Fruit fly (Drosophila melanogaster) whole organism, embryonic: ENCODE measurements around the gene Pxd.
A peak's percentile ranks its signal among the peaks of the same experiment; 100 is the strongest.

ENCODE experiments used
- Adf1 ChIP-seq: fragments of 200-800 bp; sonication (Bioruptor generic); IDR thresholded peaks from 2 replicates; pipeline ENCODE4 v1.3.6; 2022; ENCODE audit warnings: missing biosample characterization, missing genetic modification characterization
- CG11456 ChIP-seq: fragments of 200-800 bp; sonication (Bioruptor generic); IDR thresholded peaks from 3 replicates; pipeline ENCODE4 v1.3.6; 2022; ENCODE audit warnings: missing biosample characterization, missing genetic modification characterization
- CG12391 ChIP-seq: fragments of 200-800 bp; sonication (Bioruptor generic); optimal IDR thresholded peaks from 3 replicates; lab custom pipeline; 2018; ENCODE audit warnings: missing biosample characterization, mild to moderate bottlenecking, missing genetic modification characterization, moderate library complexity
- CG13624 ChIP-seq: fragments of 200-800 bp; sonication (Bioruptor generic); optimal IDR thresholded peaks from 2 replicates; lab custom pipeline; 2016; ENCODE audit warnings: missing biosample characterization, missing genetic modification characterization
- CG16863 ChIP-seq: fragments of 200-800 bp; sonication (Bioruptor generic); optimal IDR thresholded peaks from 3 replicates; lab custom pipeline; 2016; ENCODE audit warnings: missing biosample characterization, missing genetic modification characterization
- CG17186 ChIP-seq: fragments of 200-800 bp; sonication (Bioruptor generic); optimal IDR thresholded peaks from 3 replicates; lab custom pipeline; 2017; ENCODE audit warnings: missing biosample characterization, missing genetic modification reagents, missing genetic modification characterization
- CG17912 ChIP-seq: fragments of 200-800 bp; sonication (Bioruptor generic); optimal IDR thresholded peaks from 2 replicates; lab custom pipeline; 2018; ENCODE audit warnings: missing biosample characterization, mild to moderate bottlenecking, missing genetic modification characterization
- CG18262 ChIP-seq: fragments of 200-800 bp; optimal IDR thresholded peaks from 3 replicates; lab custom pipeline; 2019; ENCODE audit warnings: missing biosample characterization, mild to moderate bottlenecking, missing genetic modification characterization, moderate library complexity
- CG2199 ChIP-seq: fragments of 200-800 bp; sonication (Bioruptor generic); IDR thresholded peaks from 3 replicates; pipeline ENCODE4 v1.3.6; 2022; ENCODE audit warnings: missing biosample characterization, missing genetic modification characterization
- CG30020 ChIP-seq: fragments of 200-800 bp; optimal IDR thresholded peaks from 2 replicates; lab custom pipeline; 2019; ENCODE audit warnings: missing biosample characterization, mild to moderate bottlenecking, missing genetic modification characterization, moderate library complexity
- CG33213 ChIP-seq: fragments of 200-800 bp; sonication (Bioruptor generic); optimal IDR thresholded peaks from 3 replicates; lab custom pipeline; 2016; ENCODE audit warnings: missing biosample characterization, missing genetic modification characterization
- CG4424 ChIP-seq: fragments of 200-800 bp; sonication (Bioruptor generic); optimal IDR thresholded peaks from 3 replicates; lab custom pipeline; 2016; ENCODE audit warnings: missing biosample characterization, missing genetic modification characterization
- CG4617 ChIP-seq: fragments of 200-800 bp; sonication (Bioruptor generic); optimal IDR thresholded peaks from 3 replicates; lab custom pipeline; 2016; ENCODE audit warnings: missing biosample characterization, missing genetic modification characterization, borderline replicate concordance
- CG5953 ChIP-seq: fragments of 200-800 bp; sonication (Bioruptor generic); IDR thresholded peaks from 2 replicates; pipeline ENCODE4 v1.3.6; 2022; ENCODE audit warnings: missing biosample characterization, missing genetic modification characterization
- CG6272 ChIP-seq: fragments of 200-800 bp; sonication (Bioruptor generic); IDR thresholded peaks from 2 replicates; pipeline ENCODE4 v1.3.6; 2022; ENCODE audit warnings: missing biosample characterization, missing genetic modification characterization
- CG8478 ChIP-seq: fragments of >200 bp; optimal IDR thresholded peaks from 2 replicates; lab custom pipeline; 2018
- CG8924 ChIP-seq: fragments of 200-800 bp; optimal IDR thresholded peaks from 3 replicates; lab custom pipeline; 2019; ENCODE audit warnings: missing biosample characterization, mild to moderate bottlenecking, missing genetic modification characterization, moderate library complexity
- CG9797 ChIP-seq: fragments of 200-800 bp; sonication (Bioruptor generic); optimal IDR thresholded peaks from 3 replicates; lab custom pipeline; 2018; ENCODE audit warnings: missing biosample characterization, mild to moderate bottlenecking, missing genetic modification characterization
- CHES-1-like ChIP-seq: fragments of 200-800 bp; sonication (Bioruptor generic); optimal IDR thresholded peaks from 2 replicates; lab custom pipeline; 2016; ENCODE audit warnings: missing biosample characterization, missing genetic modification characterization
- Chrac-16 ChIP-seq: fragments of 200-800 bp; sonication (Bioruptor generic); optimal IDR thresholded peaks from 3 replicates; lab custom pipeline; 2016; ENCODE audit warnings: missing biosample characterization, missing genetic modification characterization
- CoRest ChIP-seq: fragments of 200-800 bp; sonication (Bioruptor generic); optimal IDR thresholded peaks from 3 replicates; lab custom pipeline; 2018; ENCODE audit warnings: missing biosample characterization, mild to moderate bottlenecking, missing genetic modification characterization, moderate library complexity
- Dek ChIP-seq: fragments of 200-800 bp; sonication (Bioruptor generic); optimal IDR thresholded peaks from 3 replicates; lab custom pipeline; 2019; ENCODE audit warnings: missing biosample characterization, mild to moderate bottlenecking, missing genetic modification characterization, moderate library complexity
- Fer2 ChIP-seq: fragments of 200-800 bp; sonication (Bioruptor generic); optimal IDR thresholded peaks from 2 replicates; lab custom pipeline; 2018; ENCODE audit warnings: missing biosample characterization, mild to moderate bottlenecking, missing genetic modification characterization, moderate library complexity
- Hmr ChIP-seq: fragments of 200-800 bp; sonication (Bioruptor generic); optimal IDR thresholded peaks from 3 replicates; lab custom pipeline; 2017; ENCODE audit warnings: mild to moderate bottlenecking, missing biosample characterization, missing genetic modification reagents, missing genetic modification characterization
- Mad ChIP-seq: fragments of 200-800 bp; sonication (Bioruptor generic); optimal IDR thresholded peaks from 2 replicates; lab custom pipeline; 2016; ENCODE audit warnings: missing biosample characterization, missing genetic modification characterization
- Opbp ChIP-seq: fragments of 200-800 bp; sonication (Bioruptor generic); IDR thresholded peaks from 3 replicates; pipeline ENCODE4 v1.3.6; 2022; ENCODE audit warnings: missing biosample characterization, missing genetic modification characterization; ENCODE audit not compliant: partially characterized antibody
- Ravus ChIP-seq: fragments of 200-800 bp; sonication (Bioruptor generic); IDR thresholded peaks from 2 replicates; pipeline ENCODE4 v1.3.6; 2022; ENCODE audit warnings: missing biosample characterization, missing genetic modification characterization
- Rfx ChIP-seq: fragments of 200-800 bp; sonication (Bioruptor generic); IDR thresholded peaks from 2 replicates; pipeline ENCODE4 v1.3.6; 2022; ENCODE audit warnings: missing biosample characterization, missing genetic modification characterization
- Sin3A ChIP-seq: fragments of >200 bp; optimal IDR thresholded peaks from 2 replicates; lab custom pipeline; 2018
- Sox100B ChIP-seq: fragments of 200-800 bp; sonication (Bioruptor generic); optimal IDR thresholded peaks from 3 replicates; lab custom pipeline; 2018; ENCODE audit warnings: missing biosample characterization, mild to moderate bottlenecking, missing genetic modification characterization
- Stat92E ChIP-seq, 3 experiments: fragments of >200 bp in 2 of 3; fragments of 200-800 bp in 1 of 3; sonication (Bioruptor generic) in 1 of 3; optimal IDR thresholded peaks; 2 replicates each; lab custom pipeline; 2017 to 2019; ENCODE audit warnings: missing biosample characterization in 3 of 3, missing genetic modification characterization in 3 of 3, mild to moderate bottlenecking in 1 of 3, moderate library complexity in 1 of 3
- Trl ChIP-seq, 3 experiments: fragments of >200 bp in 2 of 3; fragments of 200-800 bp in 1 of 3; sonication (Bioruptor generic) in 1 of 3; optimal IDR thresholded peaks; 2 replicates in 1 of 3; 3 replicates in 2 of 3; lab custom pipeline; 2016 to 2017; ENCODE audit warnings: missing biosample characterization in 1 of 3, missing genetic modification characterization in 1 of 3
- cas ChIP-seq: fragments of 200-800 bp; sonication (Bioruptor generic); IDR thresholded peaks from 2 replicates; pipeline ENCODE4 v1.3.6; 2022; ENCODE audit warnings: missing biosample characterization, missing genetic modification characterization
- cato ChIP-seq: fragments of 200-800 bp; sonication (Bioruptor generic); optimal IDR thresholded peaks from 2 replicates; lab custom pipeline; 2016; ENCODE audit warnings: missing biosample characterization, missing genetic modification characterization, borderline replicate concordance
- ci ChIP-seq: fragments of 200-800 bp; sonication (Bioruptor generic); IDR thresholded peaks from 3 replicates; pipeline ENCODE4 v1.3.6; 2022; ENCODE audit warnings: missing biosample characterization, missing genetic modification characterization
- dimm ChIP-seq: fragments of 200-800 bp; sonication (Bioruptor generic); IDR thresholded peaks from 2 replicates; pipeline ENCODE4 v1.3.6; 2022; ENCODE audit warnings: missing biosample characterization, missing genetic modification characterization
- gcm2 ChIP-seq: fragments of 200-800 bp; sonication (Bioruptor generic); optimal IDR thresholded peaks from 2 replicates; lab custom pipeline; 2016; ENCODE audit warnings: missing biosample characterization, missing genetic modification characterization
- insv ChIP-seq, 2 experiments: fragments of 200-800 bp; sonication (Bioruptor generic); optimal IDR thresholded peaks; 3 replicates each; lab custom pipeline; 2016 to 2018; ENCODE audit warnings: missing biosample characterization in 2 of 2, missing genetic modification characterization in 2 of 2
- knrl ChIP-seq: fragments of 200-800 bp; sonication (Bioruptor generic); IDR thresholded peaks from 3 replicates; pipeline ENCODE4 v1.3.6; 2022; ENCODE audit warnings: missing biosample characterization, missing genetic modification characterization; ENCODE audit not compliant: partially characterized antibody
- luna ChIP-seq: fragments of 200-800 bp; sonication (Bioruptor generic); optimal IDR thresholded peaks from 2 replicates; lab custom pipeline; 2016; ENCODE audit warnings: missing biosample characterization, missing genetic modification characterization
- mirr ChIP-seq: fragments of 200-800 bp; sonication (Bioruptor generic); optimal IDR thresholded peaks from 3 replicates; lab custom pipeline; 2018; ENCODE audit warnings: missing biosample characterization, mild to moderate bottlenecking, missing genetic modification characterization
- nerfin-1 ChIP-seq: fragments of 200-800 bp; sonication (Bioruptor generic); optimal IDR thresholded peaks from 3 replicates; lab custom pipeline; 2019; ENCODE audit warnings: missing biosample characterization, mild to moderate bottlenecking, missing genetic modification characterization, moderate library complexity
- pb ChIP-seq: fragments of 200-800 bp; sonication (Bioruptor generic); optimal IDR thresholded peaks from 3 replicates; lab custom pipeline; 2016; ENCODE audit warnings: missing biosample characterization, missing genetic modification characterization
- ranshi ChIP-seq: fragments of 200-800 bp; sonication (Bioruptor generic); IDR thresholded peaks from 2 replicates; pipeline ENCODE4 v1.3.6; 2022; ENCODE audit warnings: missing biosample characterization, missing genetic modification characterization
- sr ChIP-seq: fragments of 200-800 bp; sonication (Bioruptor generic); IDR thresholded peaks from 3 replicates; pipeline ENCODE4 v1.3.6; 2022; ENCODE audit warnings: missing biosample characterization, missing genetic modification characterization
- sug ChIP-seq: fragments of 200-800 bp; optimal IDR thresholded peaks from 2 replicates; lab custom pipeline; 2019; ENCODE audit warnings: missing biosample characterization, mild to moderate bottlenecking, missing genetic modification characterization, moderate library complexity
- tgo ChIP-seq: fragments of 200-800 bp; sonication (Bioruptor generic); IDR thresholded peaks from 3 replicates; pipeline ENCODE4 v1.3.6; 2022; ENCODE audit warnings: missing biosample characterization, missing genetic modification characterization
- tx ChIP-seq: fragments of 200-800 bp; sonication (Bioruptor generic); optimal IDR thresholded peaks from 2 replicates; lab custom pipeline; 2016; ENCODE audit warnings: missing biosample characterization, missing genetic modification characterization
- usp ChIP-seq: fragments of >200 bp; optimal IDR thresholded peaks from 2 replicates; lab custom pipeline; 2017; ENCODE audit warnings: missing biosample characterization, missing genetic modification characterization
- wek ChIP-seq: fragments of 200-800 bp; sonication (Bioruptor generic); optimal IDR thresholded peaks from 3 replicates; lab custom pipeline; 2018; ENCODE audit warnings: missing biosample characterization, mild to moderate bottlenecking, missing genetic modification characterization, moderate library complexity

Pxd gene

DNA sequence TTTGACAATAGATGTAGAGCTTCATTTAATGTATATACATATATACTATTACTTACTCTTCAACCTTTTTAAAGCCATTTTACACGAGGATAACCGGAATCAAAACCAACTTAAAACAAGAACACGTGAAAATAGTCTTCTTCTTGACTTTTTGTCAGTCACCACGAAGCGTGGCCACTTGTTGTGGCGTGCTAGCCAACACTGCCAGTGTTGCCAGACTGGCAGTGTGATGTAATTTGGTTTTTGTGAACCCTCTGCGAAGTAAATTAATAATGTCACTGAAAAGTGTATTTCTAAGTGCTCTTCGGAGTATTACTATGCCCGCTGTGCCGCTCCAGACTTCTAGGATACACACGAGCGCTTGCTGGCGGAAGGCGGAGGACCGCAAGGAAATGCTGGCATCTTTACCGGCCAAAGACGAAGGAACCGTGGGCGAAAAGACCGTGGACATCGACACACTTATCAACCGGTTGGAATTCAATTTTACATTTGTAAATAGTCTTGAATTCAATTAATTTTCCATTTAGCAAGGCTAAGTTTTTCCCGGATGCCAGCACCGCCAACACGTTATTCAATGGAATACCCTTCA is 58.2 kb downstream of the Pxd start, which contains the start of the genes Ns1 and mRpS11:
Gene Ns1 (minus strand): TSS at position 150 of the 589 bp plus-strand sequence.
Gene mRpS11 (plus strand): TSS at position 207 of the 589 bp plus-strand sequence.
- TF ChIP-seq CG4617 (GFP tag; lab: Kevin White, UChicago) (peak; percentile 96), Dek (tag; lab: Kevin White, UChicago) (no peak), CG13624 (peak; percentile 31), CoRest (no peak), ci (GFP tag; lab: Robert Waterston, UW) (0 out of 3 replicates have a peak, but pooled peaks have one; percentile 54), mirr (GFP tag; lab: Kevin White, UChicago) (peak; percentile 38), luna (GFP tag; lab: Kevin White, UChicago) (no peak), CHES-1-like (GFP tag; lab: Kevin White, UChicago) (peak; percentile 54), insv (GFP tag; optimal IDR thresholded peaks at IDR 0.05; lab: Kevin White, UChicago) (peak in 1 of 2 experiments; percentile 11), Trl (optimal IDR thresholded peaks at IDR 0.05; lab: Kevin White, UChicago) (no peak), Trl (GFP tag; optimal IDR thresholded peaks at IDR 0.05; lab: Kevin White, UChicago) (peak; percentile 39), CG4424 (peak; percentile 37), usp (no peak), sr (no peak), gcm2 (no peak), Stat92E (GFP tag; optimal IDR thresholded peaks at IDR 0.05; lab: Kevin White, UChicago) (peak in 1 of 3 experiments; percentile 27), CG6272 (GFP tag; lab: Robert Waterston, UW) (no peak), Adf1 (no peak), Opbp (GFP tag; lab: Robert Waterston, UW) (peak; percentile 57; the same call in 2 of the 3 replicates), CG2199 (GFP tag; lab: Robert Waterston, UW) (peak; percentile 68; the same call in 1 of the 3 replicates), tx (GFP tag; lab: Kevin White, UChicago) (peak; percentile 33), Hmr (GFP tag; lab: Kevin White, UChicago) (peak; percentile 39), sug (peak; percentile 54), CG33213 (peak; percentile 44), Chrac-16 (GFP tag; lab: Kevin White, UChicago) (peak; percentile 14), wek (GFP tag; lab: Kevin White, UChicago) (no peak), Ravus (GFP tag; lab: Robert Waterston, UW) (no peak), dimm (no peak), Sin3A (lab: Kevin White, UChicago) (peak; percentile 79), cato (no peak), Mad (GFP tag; lab: Kevin White, UChicago) (peak; percentile 13), CG30020 (peak; percentile 26), CG5953 (GFP tag; lab: Robert Waterston, UW) (no peak), knrl (GFP tag; lab: Robert Waterston, UW) (peak; percentile 30; the same call in 1 of the 3 replicates), cas (no peak), Rfx (GFP tag; lab: Robert Waterston, UW) (peak; percentile 65), CG9797 (GFP tag; lab: Kevin White, UChicago) (peak; percentile 23), pb (GFP tag; lab: Kevin White, UChicago) (peak; percentile 2), tgo (no peak), CG11456 (GFP tag; lab: Robert Waterston, UW) (0 out of 3 replicates have a peak, but pooled peaks have one; percentile 44), CG16863 (GFP tag; lab: Kevin White, UChicago) (no peak), CG17912 (GFP tag; lab: Kevin White, UChicago) (peak; percentile 11), CG17186 (GFP tag; lab: Kevin White, UChicago) (peak; percentile 31), CG18262 (tag; lab: Kevin White, UChicago) (peak; percentile 13), CG8924 (tag; lab: Kevin White, UChicago) (peak; percentile 5), nerfin-1 (tag; lab: Kevin White, UChicago) (peak; percentile 91), CG12391 (tag; lab: Kevin White, UChicago) (peak; percentile 28), CG8478 (lab: Kevin White, UChicago) (no peak), ranshi (GFP tag; lab: Robert Waterston, UW) (peak; percentile 45; the same call in 1 of the 2 replicates), Sox100B (no peak), Fer2 (no peak)
